Fruit fly (Drosophila melanogaster) whole organism, adult: Measurements from ENCODE around the gene CG11085.

Source experiments
- CG11617 ChIP-seq: fragments of 200-800 bp; sonication (Bioruptor generic); optimal IDR thresholded peaks from 2 replicates; lab custom pipeline; 2017; ENCODE audit warnings: mild to moderate bottlenecking, missing biosample characterization, missing genetic modification reagents, missing genetic modification characterization
- CG12768 ChIP-seq: fragments of 200-800 bp; sonication (Bioruptor generic); optimal IDR thresholded peaks from 2 replicates; lab custom pipeline; 2017; ENCODE audit warnings: missing biosample characterization, missing genetic modification characterization, mild to moderate bottlenecking, moderate library complexity, missing genetic modification reagents
- CG33017 ChIP-seq: fragments of 200-800 bp; sonication (Bioruptor generic); optimal IDR thresholded peaks from 2 replicates; lab custom pipeline; 2018; ENCODE audit warnings: missing biosample characterization, mild to moderate bottlenecking, missing genetic modification characterization, moderate library complexity
- Clk ChIP-seq: fragments of 200-800 bp; sonication (Bioruptor generic); optimal IDR thresholded peaks from 2 replicates; lab custom pipeline; 2017; ENCODE audit warnings: missing biosample characterization, missing genetic modification characterization
- Crg-1 ChIP-seq: fragments of 200-800 bp; sonication (Bioruptor generic); optimal IDR thresholded peaks from 2 replicates; lab custom pipeline; 2016; ENCODE audit warnings: missing biosample characterization, missing genetic modification characterization
- cic ChIP-seq: fragments of 200-800 bp; sonication (Bioruptor generic); optimal IDR thresholded peaks from 2 replicates; lab custom pipeline; 2017; ENCODE audit warnings: missing biosample characterization, mild to moderate bottlenecking, missing genetic modification characterization, moderate library complexity
- kay ChIP-seq: fragments of 200-800 bp; sonication (Bioruptor generic); peaks from one replicate; lab custom pipeline; 2016; ENCODE audit warnings: missing biosample characterization, missing genetic modification characterization, borderline replicate concordance
- tj ChIP-seq: fragments of 200-800 bp; sonication (Bioruptor generic); optimal IDR thresholded peaks from 3 replicates; lab custom pipeline; 2017; ENCODE audit warnings: missing biosample characterization, mild to moderate bottlenecking, missing genetic modification characterization, moderate library complexity
- toe ChIP-seq: fragments of 200-800 bp; sonication (Bioruptor generic); optimal IDR thresholded peaks from 2 replicates; lab custom pipeline; 2016; ENCODE audit warnings: missing biosample characterization, missing genetic modification characterization

DNA sequence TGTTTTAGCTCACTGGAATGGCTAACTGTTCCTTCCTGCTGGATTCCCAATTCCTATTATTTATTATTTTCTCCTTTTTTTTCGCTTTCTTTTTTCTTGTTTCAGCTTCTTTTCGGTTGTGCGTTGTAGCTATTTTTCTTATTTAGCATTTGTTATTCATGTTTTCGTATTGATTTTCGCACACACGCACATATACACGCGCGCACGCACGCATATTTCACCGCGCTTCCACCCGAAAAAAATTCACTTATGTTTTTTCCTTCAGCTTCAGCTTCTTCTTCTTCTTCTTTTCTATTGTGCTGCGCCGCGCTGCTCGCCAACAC, 33.5 kb upstream of the CG11085 start:
- TF ChIP-seq Clk (GFP tag; lab: Kevin White, UChicago) (no peak), CG11617 (GFP tag; lab: Kevin White, UChicago) (no peak), CG12768 (GFP tag; lab: Kevin White, UChicago) (no peak), Crg-1 (GFP tag; lab: Kevin White, UChicago) (no peak), CG33017 (tag; lab: Kevin White, UChicago) (no peak), tj (GFP tag; lab: Kevin White, UChicago) (no peak), cic (no peak), kay (no peak), toe (no peak)
